Worm (Caenorhabditis elegans) whole organism, young adult: ENCODE results near the gene R05G9.3.

ENCODE experiments used
- B0336.3 ChIP-seq: fragments of 200-800 bp; sonication (Bioruptor generic); IDR thresholded peaks from 2 replicates; pipeline ENCODE4 v1.3.6; 2022; ENCODE audit warnings: missing genetic modification characterization, missing compliant biosample characterization
- C06A6.2 ChIP-seq: fragments of 200-800 bp; sonication (Bioruptor generic); conservative IDR thresholded peaks from 2 replicates; pipeline ENCODE4 v1.3.6; 2022; ENCODE audit warnings: missing genetic modification characterization, missing compliant biosample characterization
- D2030.7 ChIP-seq: fragments of 200-800 bp; sonication (Bioruptor generic); IDR thresholded peaks from 2 replicates; pipeline ENCODE4 v1.3.6; 2022; ENCODE audit warnings: missing genetic modification reagents, missing genetic modification characterization, missing compliant biosample characterization
- F22D6.2 ChIP-seq: sonication (generic microtip); optimal IDR thresholded peaks from 2 replicates; lab custom pipeline; 2016; ENCODE audit warnings: mild to moderate bottlenecking, missing genetic modification characterization, missing compliant biosample characterization
- F37B4.10 ChIP-seq: fragments of 200-800 bp; sonication (Bioruptor generic); IDR thresholded peaks from 2 replicates; pipeline ENCODE4 v1.3.6; 2022; ENCODE audit warnings: missing genetic modification characterization, missing compliant biosample characterization
- F39B2.1 ChIP-seq: fragments of 200-800 bp; sonication (Bioruptor generic); IDR thresholded peaks from 2 replicates; pipeline ENCODE4 v1.3.6; 2022; ENCODE audit warnings: missing genetic modification reagents, missing genetic modification characterization, missing compliant biosample characterization
- F57C9.4 ChIP-seq: sonication (generic microtip); optimal IDR thresholded peaks from 2 replicates; lab custom pipeline; 2017; ENCODE audit warnings: mild to moderate bottlenecking, missing genetic modification characterization, missing compliant biosample characterization
- K11D2.4 ChIP-seq: fragments of 200-800 bp; sonication (Bioruptor generic); IDR thresholded peaks from 2 replicates; pipeline ENCODE4 v1.3.6; 2022; ENCODE audit warnings: missing genetic modification reagents, missing genetic modification characterization, missing compliant biosample characterization
- Y53G8AR.9 ChIP-seq: fragments of 200-800 bp; sonication (Bioruptor generic); conservative IDR thresholded peaks from 2 replicates; pipeline ENCODE4 v1.3.6; 2022; ENCODE audit warnings: missing genetic modification reagents, missing genetic modification characterization, missing compliant biosample characterization
- aptf-2 ChIP-seq: fragments of 200-800 bp; sonication (Bioruptor generic); conservative IDR thresholded peaks from 2 replicates; pipeline ENCODE4 v1.3.6; 2022; ENCODE audit warnings: missing genetic modification reagents, missing genetic modification characterization, missing compliant biosample characterization
- atf-7 ChIP-seq: sonication (generic microtip); optimal IDR thresholded peaks from 2 replicates; lab custom pipeline; 2017; ENCODE audit warnings: mild to moderate bottlenecking, missing genetic modification characterization, missing compliant biosample characterization
- athp-1 ChIP-seq: sonication (generic microtip); optimal IDR thresholded peaks from 2 replicates; lab custom pipeline; 2017; ENCODE audit warnings: mild to moderate bottlenecking, missing genetic modification characterization, missing compliant biosample characterization
- attf-3 ChIP-seq: fragments of 200-800 bp; sonication (Bioruptor generic); conservative IDR thresholded peaks from 2 replicates; pipeline ENCODE4 v1.3.6; 2022; ENCODE audit warnings: missing genetic modification reagents, missing genetic modification characterization, missing compliant biosample characterization
- attf-5 ChIP-seq: fragments of 200-800 bp; sonication (Bioruptor generic); optimal IDR thresholded peaks from 2 replicates; lab custom pipeline; 2018; ENCODE audit warnings: mild to moderate bottlenecking, missing genetic modification characterization, missing compliant biosample characterization
- attf-6 ChIP-seq: fragments of 200-800 bp; sonication (Bioruptor generic); IDR thresholded peaks from 2 replicates; pipeline ENCODE4 v1.3.6; 2022; ENCODE audit warnings: missing genetic modification reagents, missing genetic modification characterization, missing compliant biosample characterization
- bed-1 ChIP-seq: fragments of 200-800 bp; sonication (Bioruptor generic); IDR thresholded peaks from 2 replicates; pipeline ENCODE4 v1.3.6; 2022; ENCODE audit warnings: missing genetic modification reagents, missing genetic modification characterization, missing compliant biosample characterization
- ccch-3 ChIP-seq: fragments of 200-800 bp; sonication (Bioruptor generic); optimal IDR thresholded peaks from 2 replicates; lab custom pipeline; 2018; ENCODE audit warnings: mild to moderate bottlenecking, missing genetic modification characterization, missing compliant biosample characterization
- ceh-79 ChIP-seq: sonication (generic microtip); optimal IDR thresholded peaks from 2 replicates; lab custom pipeline; 2017; ENCODE audit warnings: mild to moderate bottlenecking, missing genetic modification characterization, missing compliant biosample characterization
- chd-7 ChIP-seq: sonication (generic microtip); optimal IDR thresholded peaks from 2 replicates; lab custom pipeline; 2016; ENCODE audit warnings: mild to moderate bottlenecking, missing genetic modification characterization, moderate library complexity, missing compliant biosample characterization
- die-1 ChIP-seq: sonication (generic microtip); optimal IDR thresholded peaks from 2 replicates; lab custom pipeline; 2016; ENCODE audit warnings: missing genotype, mild to moderate bottlenecking, missing genetic modification characterization, missing compliant biosample characterization
- egl-44 ChIP-seq: fragments of 200-800 bp; sonication (Bioruptor generic); IDR thresholded peaks from 2 replicates; pipeline ENCODE4 v1.3.6; 2022; ENCODE audit warnings: missing genetic modification reagents, missing genetic modification characterization, missing compliant biosample characterization
- ekl-4 ChIP-seq: fragments of 200-800 bp; sonication (Bioruptor generic); IDR thresholded peaks from 2 replicates; pipeline ENCODE4 v1.3.6; 2022; ENCODE audit warnings: missing genetic modification reagents, missing genetic modification characterization, missing compliant biosample characterization
- gei-17 ChIP-seq: fragments of 200-800 bp; sonication (Bioruptor generic); optimal IDR thresholded peaks from 2 replicates; lab custom pipeline; 2018; ENCODE audit warnings: mild to moderate bottlenecking, missing genetic modification characterization, missing compliant biosample characterization
- hlh-26 ChIP-seq: fragments of 200-800 bp; sonication (Bioruptor generic); conservative IDR thresholded peaks from 2 replicates; pipeline ENCODE4 v1.3.6; 2022; ENCODE audit warnings: missing genetic modification reagents, missing genetic modification characterization, missing compliant biosample characterization
- hmg-1.2 ChIP-seq: fragments of 200-800 bp; sonication (Bioruptor generic); IDR thresholded peaks from 2 replicates; pipeline ENCODE4 v1.3.6; 2022; ENCODE audit warnings: missing genetic modification reagents, missing genetic modification characterization, missing compliant biosample characterization
- hmg-20 ChIP-seq: fragments of 200-800 bp; sonication (Bioruptor generic); IDR thresholded peaks from 2 replicates; pipeline ENCODE4 v1.3.6; 2022; ENCODE audit warnings: missing genetic modification reagents, missing genetic modification characterization, missing compliant biosample characterization
- hrde-1 ChIP-seq: sonication (generic microtip); optimal IDR thresholded peaks from 2 replicates; lab custom pipeline; 2016; ENCODE audit warnings: missing genetic modification characterization, mild to moderate bottlenecking, missing compliant biosample characterization, moderate library complexity, missing genotype, missing genetic modification reagents, borderline replicate concordance
- lag-1 ChIP-seq: fragments of 200-800 bp; sonication (Bioruptor generic); IDR thresholded peaks from 2 replicates; pipeline ENCODE4 v1.3.6; 2022; ENCODE audit warnings: missing genetic modification reagents, missing genetic modification characterization, missing compliant biosample characterization
- let-526 ChIP-seq: fragments of 200-800 bp; sonication (Bioruptor generic); IDR thresholded peaks from 2 replicates; pipeline ENCODE4 v1.3.6; 2022; ENCODE audit warnings: missing genetic modification reagents, missing genetic modification characterization, missing compliant biosample characterization
- lin-35 ChIP-seq, 3 experiments: fragments of 150-350 bp in 2 of 3; sonication (generic microtip) in 1 of 3; optimal IDR thresholded peaks; 2 replicates each; lab custom pipeline; 2014 to 2018; ENCODE audit warnings: missing biosample characterization in 3 of 3, missing genetic modification characterization in 3 of 3, missing genetic modification reagents in 3 of 3
- lsy-27 ChIP-seq: sonication (generic microtip); optimal IDR thresholded peaks from 2 replicates; lab custom pipeline; 2017; ENCODE audit warnings: missing genetic modification characterization, mild to moderate bottlenecking, missing compliant biosample characterization, antibody characterized with exemption, missing genotype, borderline replicate concordance; ENCODE audit not compliant: insufficient read depth
- mxl-1 ChIP-seq: sonication (generic microtip); optimal IDR thresholded peaks from 2 replicates; lab custom pipeline; 2016; ENCODE audit warnings: missing genetic modification characterization, missing compliant biosample characterization
- nfyb-1 ChIP-seq: fragments of 200-800 bp; sonication (Bioruptor generic); IDR thresholded peaks from 2 replicates; pipeline ENCODE4 v1.3.6; 2022; ENCODE audit warnings: missing genetic modification reagents, missing genetic modification characterization, missing compliant biosample characterization
- nhr-179 ChIP-seq: sonication (generic microtip); optimal IDR thresholded peaks from 2 replicates; lab custom pipeline; 2016; ENCODE audit warnings: mild to moderate bottlenecking, missing genetic modification characterization, missing compliant biosample characterization
- nhr-90 ChIP-seq: sonication (generic microtip); optimal IDR thresholded peaks from 2 replicates; lab custom pipeline; 2016; ENCODE audit warnings: missing genotype, mild to moderate bottlenecking, missing genetic modification characterization, missing compliant biosample characterization
- pbrm-1 ChIP-seq: fragments of 200-800 bp; sonication (Bioruptor generic); IDR thresholded peaks from 2 replicates; pipeline ENCODE4 v1.3.6; 2022; ENCODE audit warnings: missing genetic modification reagents, missing genetic modification characterization, missing compliant biosample characterization
- rcor-1 ChIP-seq: fragments of 200-800 bp; sonication (Bioruptor generic); IDR thresholded peaks from 2 replicates; pipeline ENCODE4 v1.3.6; 2022; ENCODE audit warnings: missing genetic modification reagents, missing genetic modification characterization, missing compliant biosample characterization
- repo-1 ChIP-seq: sonication (generic microtip); optimal IDR thresholded peaks from 2 replicates; lab custom pipeline; 2017; ENCODE audit warnings: mild to moderate bottlenecking, missing genetic modification characterization, missing compliant biosample characterization
- snpc-4 ChIP-seq, 5 experiments: fragments of 150-350 bp in 1 of 5; sonication (generic microtip) in 4 of 5; optimal IDR thresholded peaks; 2 replicates each; lab custom pipeline; 2014 to 2018; ENCODE audit warnings: missing genetic modification characterization in 5 of 5, missing biosample characterization in 3 of 5, antibody characterized with exemption in 2 of 5, mild to moderate bottlenecking in 2 of 5, missing compliant biosample characterization in 2 of 5, missing genotype in 2 of 5, moderate library complexity in 2 of 5, missing genetic modification reagents in 1 of 5
- sptf-2 ChIP-seq: fragments of 200-800 bp; sonication (Bioruptor generic); optimal IDR thresholded peaks from 2 replicates; lab custom pipeline; 2018; ENCODE audit warnings: mild to moderate bottlenecking, missing genetic modification characterization, missing compliant biosample characterization
- tbx-9 ChIP-seq: sonication (generic microtip); optimal IDR thresholded peaks from 2 replicates; lab custom pipeline; 2016; ENCODE audit warnings: borderline replicate concordance, missing genetic modification characterization, inconsistent platforms, missing compliant biosample characterization
- unc-62 ChIP-seq: fragments of 150-350 bp; optimal IDR thresholded peaks from 2 replicates; lab custom pipeline; 2014; ENCODE audit warnings: missing biosample characterization, missing genetic modification reagents, missing genetic modification characterization
- zfh-2 ChIP-seq: fragments of 200-800 bp; sonication (Bioruptor generic); conservative IDR thresholded peaks from 2 replicates; pipeline ENCODE4 v1.3.6; 2022; ENCODE audit warnings: missing genetic modification reagents, missing genetic modification characterization, missing compliant biosample characterization
- ztf-26 ChIP-seq: sonication (generic microtip); optimal IDR thresholded peaks from 2 replicates; lab custom pipeline; 2017; ENCODE audit warnings: missing genetic modification characterization, missing compliant biosample characterization
- ztf-6 ChIP-seq: fragments of 200-800 bp; sonication (Bioruptor generic); IDR thresholded peaks from 2 replicates; pipeline ENCODE4 v1.3.6; 2022; ENCODE audit warnings: missing genetic modification reagents, missing genetic modification characterization, missing compliant biosample characterization

The R05G9.3 gene

ce11 chrII:6491817-6492452 is 9.4 kb downstream of the R05G9.3 start, which contains the start of the genes T28D9.11 and T28D9.1 (continued):
- no peak for TF ChIP-seq lsy-27 (tag; lab: Kevin White, UChicago)
- no peak for TF ChIP-seq ztf-6 (GFP tag; lab: Robert Waterston, UW)
- TF ChIP-seq snpc-4 (GFP tag; optimal IDR thresholded peaks at IDR 0.05; lab: Kevin White, UChicago), result peak; percentile 83
- TF ChIP-seq snpc-4 (tag; optimal IDR thresholded peaks at IDR 0.05; lab: Kevin White, UChicago), result peak; percentile 76 to 91 (median 84)
- 0 out of 2 replicates have a peak, but pooled peaks have one; percentile 28 for TF ChIP-seq attf-3 (GFP tag; lab: Robert Waterston, UW)
- no peak for TF ChIP-seq atf-7 (tag; lab: Kevin White, UChicago)
- TF ChIP-seq ccch-3 (GFP tag; lab: Kevin White, UChicago), result no peak
- peak; percentile 2 for TF ChIP-seq die-1
- TF ChIP-seq pbrm-1 (GFP tag; lab: Robert Waterston, UW), result 0 out of 2 replicates have a peak, but pooled peaks have one; percentile 25
- TF ChIP-seq chd-7 (tag; lab: Kevin White, UChicago), result peak; percentile 12
- TF ChIP-seq hmg-1.2, result peak; percentile 28; the same call in 1 of the 2 replicates
- TF ChIP-seq ekl-4 (GFP tag; lab: Robert Waterston, UW), result 0 out of 2 replicates have a peak, but pooled peaks have one; percentile 35

- TF ChIP-seq ccch-3 (GFP tag; lab: Kevin White, UChicago) (no peak), F57C9.4 (tag; lab: Kevin White, UChicago) (no peak), let-526 (GFP tag; lab: Robert Waterston, UW) (no peak), mxl-1 (no peak), nhr-90 (tag; lab: Kevin White, UChicago) (no peak), nfyb-1 (GFP tag; lab: Robert Waterston, UW) (peak; percentile 71), attf-6 (GFP tag; lab: Robert Waterston, UW) (peak; percentile 78), hlh-26 (GFP tag; lab: Robert Waterston, UW) (no peak), egl-44 (GFP tag; lab: Robert Waterston, UW) (0 out of 2 replicates have a peak, but pooled peaks have one; percentile 48), Y53G8AR.9 (GFP tag; lab: Robert Waterston, UW) (peak; percentile 75), sptf-2 (GFP tag; lab: Kevin White, UChicago) (no peak), snpc-4 (GFP tag; optimal IDR thresholded peaks at IDR 0.05; lab: Kevin White, UChicago) (no peak), snpc-4 (tag; optimal IDR thresholded peaks at IDR 0.05; lab: Kevin White, UChicago) (no peak), hmg-20 (no peak), K11D2.4 (GFP tag; lab: Robert Waterston, UW) (no peak), hmg-1.2 (peak; percentile 51), repo-1 (peak; percentile 23), B0336.3 (GFP tag; lab: Robert Waterston, UW) (peak; percentile 28; the same call in 1 of the 2 replicates), athp-1 (tag; lab: Kevin White, UChicago) (peak; percentile 81), zfh-2 (no peak), nhr-179 (tag; lab: Kevin White, UChicago) (no peak), unc-62 (GFP tag; lab: Kevin White, UChicago) (no peak), D2030.7 (GFP tag; lab: Robert Waterston, UW) (peak; percentile 73), F39B2.1 (no peak), tbx-9 (no peak), F22D6.2 (tag; lab: Kevin White, UChicago) (no peak), atf-7 (tag; lab: Kevin White, UChicago) (no peak), aptf-2 (GFP tag; lab: Robert Waterston, UW) (no peak), ztf-26 (tag; lab: Kevin White, UChicago) (no peak), bed-1 (no peak), rcor-1 (GFP tag; lab: Robert Waterston, UW) (peak; percentile 25; the same call in 1 of the 2 replicates), C06A6.2 (GFP tag; lab: Robert Waterston, UW) (no peak), F37B4.10 (no peak), hrde-1 (tag; lab: Kevin White, UChicago) (peak; percentile 81), lin-35 (GFP tag; optimal IDR thresholded peaks at IDR 0.05; lab: Kevin White, UChicago) (no peak), ceh-79 (no peak), attf-5 (GFP tag; lab: Kevin White, UChicago) (no peak), lag-1 (GFP tag; lab: Robert Waterston, UW) (no peak), gei-17 (GFP tag; lab: Kevin White, UChicago) (no peak)
Measured at ce11 chrII:6491187-6491586, 10.1 kb downstream of the R05G9.3 start.
